Fruit fly (Drosophila melanogaster) whole organism, embryonic: ENCODE data around the gene Liprin-alpha.

Experiments
- Atf-2 ChIP-seq: fragments of 200-800 bp; sonication (Bioruptor generic); optimal IDR thresholded peaks from 2 replicates; lab custom pipeline; 2016; ENCODE audit warnings: missing biosample characterization, missing genetic modification characterization
- Bgb ChIP-seq: fragments of 200-800 bp; sonication (Bioruptor generic); IDR thresholded peaks from 2 replicates; pipeline ENCODE4 v1.3.6; 2022; ENCODE audit warnings: missing biosample characterization, missing genetic modification characterization; ENCODE audit not compliant: partially characterized antibody
- CG12155 ChIP-seq: fragments of 200-800 bp; sonication (Bioruptor generic); optimal IDR thresholded peaks from 3 replicates; lab custom pipeline; 2016; ENCODE audit warnings: missing biosample characterization, missing genetic modification characterization
- CG12391 ChIP-seq: fragments of 200-800 bp; sonication (Bioruptor generic); optimal IDR thresholded peaks from 3 replicates; lab custom pipeline; 2018; ENCODE audit warnings: missing biosample characterization, mild to moderate bottlenecking, missing genetic modification characterization, moderate library complexity
- CG12659 ChIP-seq: fragments of 200-800 bp; sonication (Bioruptor generic); optimal IDR thresholded peaks from 3 replicates; lab custom pipeline; 2017; ENCODE audit warnings: mild to moderate bottlenecking, missing biosample characterization, missing genetic modification reagents, missing genetic modification characterization
- CG13624 ChIP-seq: fragments of 200-800 bp; sonication (Bioruptor generic); optimal IDR thresholded peaks from 2 replicates; lab custom pipeline; 2016; ENCODE audit warnings: missing biosample characterization, missing genetic modification characterization
- CG14014 ChIP-seq: fragments of 200-800 bp; sonication (Bioruptor generic); IDR thresholded peaks from 2 replicates; pipeline ENCODE4 v1.3.6; 2022; ENCODE audit warnings: missing biosample characterization, missing genetic modification characterization
- CG14667 ChIP-seq: fragments of 200-800 bp; sonication (Bioruptor generic); IDR thresholded peaks from 2 replicates; pipeline ENCODE4 v1.3.6; 2022; ENCODE audit warnings: missing biosample characterization, missing genetic modification characterization
- CG18619 ChIP-seq: fragments of 200-800 bp; sonication (Bioruptor generic); optimal IDR thresholded peaks from 3 replicates; lab custom pipeline; 2017; ENCODE audit warnings: missing biosample characterization, mild to moderate bottlenecking, missing genetic modification characterization
- CG30403 ChIP-seq: fragments of 200-800 bp; sonication (Bioruptor generic); optimal IDR thresholded peaks from 3 replicates; lab custom pipeline; 2016; ENCODE audit warnings: missing biosample characterization, missing genetic modification characterization
- CG34224 ChIP-seq: fragments of 200-800 bp; sonication (Bioruptor generic); IDR thresholded peaks from 3 replicates; pipeline ENCODE4 v1.3.6; 2022; ENCODE audit warnings: missing biosample characterization, missing genetic modification characterization; ENCODE audit not compliant: partially characterized antibody
- CG34376 ChIP-seq: fragments of 200-800 bp; sonication (Bioruptor generic); optimal IDR thresholded peaks from 2 replicates; lab custom pipeline; 2018; ENCODE audit warnings: missing biosample characterization, mild to moderate bottlenecking, missing genetic modification characterization
- CG42726 ChIP-seq: fragments of 200-800 bp; sonication (Bioruptor generic); IDR thresholded peaks from 2 replicates; pipeline ENCODE4 v1.3.6; 2022; ENCODE audit warnings: missing biosample characterization, missing genetic modification characterization; ENCODE audit not compliant: partially characterized antibody
- CG5180 ChIP-seq: fragments of 200-800 bp; sonication (Bioruptor generic); optimal IDR thresholded peaks from 3 replicates; lab custom pipeline; 2017; ENCODE audit warnings: missing biosample characterization, missing genetic modification characterization, mild to moderate bottlenecking, moderate library complexity, missing genetic modification reagents
- CG5953 ChIP-seq: fragments of 200-800 bp; sonication (Bioruptor generic); IDR thresholded peaks from 2 replicates; pipeline ENCODE4 v1.3.6; 2022; ENCODE audit warnings: missing biosample characterization, missing genetic modification characterization
- CG8359 ChIP-seq: fragments of 200-800 bp; sonication (Bioruptor generic); optimal IDR thresholded peaks from 2 replicates; lab custom pipeline; 2017; ENCODE audit warnings: missing biosample characterization, mild to moderate bottlenecking, missing genetic modification characterization, borderline replicate concordance
- CG9932 ChIP-seq: fragments of 200-800 bp; sonication (Bioruptor generic); IDR thresholded peaks from 2 replicates; pipeline ENCODE4 v1.3.6; 2022; ENCODE audit warnings: missing biosample characterization, missing genetic modification characterization
- Dll ChIP-seq: fragments of 200-800 bp; sonication (Bioruptor generic); IDR thresholded peaks from 4 replicates; pipeline ENCODE4 v1.3.6; 2022; ENCODE audit warnings: missing biosample characterization, missing genetic modification characterization; ENCODE audit not compliant: partially characterized antibody
- Dref ChIP-seq: fragments of 200-800 bp; sonication (Bioruptor generic); IDR thresholded peaks from 2 replicates; pipeline ENCODE4 v1.3.6; 2022; ENCODE audit warnings: missing biosample characterization, missing genetic modification characterization
- Elba2 ChIP-seq: fragments of 200-800 bp; sonication (Bioruptor generic); optimal IDR thresholded peaks from 3 replicates; lab custom pipeline; 2016; ENCODE audit warnings: missing biosample characterization, missing genetic modification characterization
- Fer2 ChIP-seq: fragments of 200-800 bp; sonication (Bioruptor generic); optimal IDR thresholded peaks from 2 replicates; lab custom pipeline; 2018; ENCODE audit warnings: missing biosample characterization, mild to moderate bottlenecking, missing genetic modification characterization, moderate library complexity
- HLH4C ChIP-seq: fragments of 200-800 bp; sonication (Bioruptor generic); IDR thresholded peaks from 3 replicates; pipeline ENCODE4 v1.3.6; 2022; ENCODE audit warnings: missing biosample characterization, missing genetic modification characterization; ENCODE audit not compliant: partially characterized antibody
- Sox100B ChIP-seq: fragments of 200-800 bp; sonication (Bioruptor generic); optimal IDR thresholded peaks from 3 replicates; lab custom pipeline; 2018; ENCODE audit warnings: missing biosample characterization, mild to moderate bottlenecking, missing genetic modification characterization
- YL-1 ChIP-seq: fragments of 200-800 bp; sonication (Bioruptor generic); optimal IDR thresholded peaks from 3 replicates; lab custom pipeline; 2017; ENCODE audit warnings: missing biosample characterization, mild to moderate bottlenecking, missing genetic modification characterization
- amos ChIP-seq: fragments of 200-800 bp; sonication (Bioruptor generic); IDR thresholded peaks from 2 replicates; pipeline ENCODE4 v1.3.6; 2022; ENCODE audit warnings: missing biosample characterization, missing genetic modification characterization; ENCODE audit not compliant: partially characterized antibody
- br ChIP-seq: fragments of >200 bp; optimal IDR thresholded peaks from 2 replicates; lab custom pipeline; 2017
- chn ChIP-seq: fragments of 200-800 bp; sonication (Bioruptor generic); optimal IDR thresholded peaks from 2 replicates; lab custom pipeline; 2016; ENCODE audit warnings: missing biosample characterization, missing genetic modification characterization
- corto ChIP-seq: fragments of 200-800 bp; sonication (Bioruptor generic); optimal IDR thresholded peaks from 2 replicates; lab custom pipeline; 2016; ENCODE audit warnings: missing biosample characterization, mild to moderate bottlenecking, missing genetic modification characterization, moderate library complexity
- crol ChIP-seq: fragments of 200-800 bp; sonication (Bioruptor generic); IDR thresholded peaks from 2 replicates; pipeline ENCODE4 v1.3.6; 2022; ENCODE audit warnings: missing biosample characterization, missing genetic modification characterization
- dm ChIP-seq: fragments of 200-800 bp; sonication (Bioruptor generic); optimal IDR thresholded peaks from 3 replicates; lab custom pipeline; 2016; ENCODE audit warnings: missing biosample characterization, missing genetic modification characterization
- dmrt11E ChIP-seq: fragments of 200-800 bp; sonication (Bioruptor generic); optimal IDR thresholded peaks from 3 replicates; lab custom pipeline; 2018; ENCODE audit warnings: missing biosample characterization, mild to moderate bottlenecking, missing genetic modification characterization, moderate library complexity
- dysf ChIP-seq: fragments of 200-800 bp; sonication (Bioruptor generic); IDR thresholded peaks from 3 replicates; pipeline ENCODE4 v1.3.6; 2022; ENCODE audit warnings: missing biosample characterization, missing genetic modification characterization
- her ChIP-seq: fragments of 200-800 bp; sonication (Bioruptor generic); optimal IDR thresholded peaks from 2 replicates; lab custom pipeline; 2016; ENCODE audit warnings: missing biosample characterization, missing genetic modification characterization
- hkb ChIP-seq, 2 experiments: fragments of 200-800 bp in 1 of 2; fragments of >200 bp in 1 of 2; sonication (Bioruptor generic) in 1 of 2; IDR thresholded peaks in 1 of 2; optimal IDR thresholded peaks in 1 of 2; 2 replicates each; pipeline versions ENCODE4 v1.3.6 to Lab custom; 2017 to 2022; ENCODE audit warnings: missing biosample characterization in 1 of 2, missing genetic modification characterization in 1 of 2
- ind ChIP-seq: fragments of 200-800 bp; sonication (Bioruptor generic); optimal IDR thresholded peaks from 3 replicates; lab custom pipeline; 2016; ENCODE audit warnings: missing biosample characterization, missing genetic modification characterization
- klu ChIP-seq: fragments of 200-800 bp; sonication (Bioruptor generic); IDR thresholded peaks from 2 replicates; pipeline ENCODE4 v1.3.6; 2022; ENCODE audit warnings: missing biosample characterization, missing genetic modification characterization
- lbe ChIP-seq: fragments of 200-800 bp; sonication (Bioruptor generic); optimal IDR thresholded peaks from 2 replicates; lab custom pipeline; 2016; ENCODE audit warnings: missing biosample characterization, mild to moderate bottlenecking, missing genetic modification characterization
- nau ChIP-seq: fragments of 200-800 bp; sonication (Bioruptor generic); optimal IDR thresholded peaks from 3 replicates; lab custom pipeline; 2017; ENCODE audit warnings: missing biosample characterization, mild to moderate bottlenecking, missing genetic modification characterization, missing genetic modification reagents
- oc ChIP-seq: fragments of 200-800 bp; sonication (Bioruptor generic); optimal IDR thresholded peaks from 2 replicates; lab custom pipeline; 2018; ENCODE audit warnings: missing biosample characterization, mild to moderate bottlenecking, missing genetic modification characterization, moderate library complexity
- pho ChIP-seq: fragments of 200-800 bp; sonication (Bioruptor generic); optimal IDR thresholded peaks from 2 replicates; lab custom pipeline; 2016; ENCODE audit warnings: missing biosample characterization, missing genetic modification characterization
- pros ChIP-seq: fragments of 200-800 bp; sonication (Bioruptor generic); optimal IDR thresholded peaks from 3 replicates; lab custom pipeline; 2019; ENCODE audit warnings: missing biosample characterization, mild to moderate bottlenecking, missing genetic modification characterization, moderate library complexity
- scrt ChIP-seq: fragments of 200-800 bp; sonication (Bioruptor generic); optimal IDR thresholded peaks from 2 replicates; lab custom pipeline; 2018; ENCODE audit warnings: missing biosample characterization, mild to moderate bottlenecking, missing genetic modification characterization, moderate library complexity
- stwl ChIP-seq: fragments of 200-800 bp; sonication (Bioruptor generic); optimal IDR thresholded peaks from 3 replicates; lab custom pipeline; 2018; ENCODE audit warnings: missing biosample characterization, mild to moderate bottlenecking, missing genetic modification characterization, moderate library complexity
- tll ChIP-seq, 2 experiments: fragments of 200-800 bp in 1 of 2; fragments of >200 bp in 1 of 2; sonication (Bioruptor generic) in 1 of 2; optimal IDR thresholded peaks; 2 replicates each; lab custom pipeline; 2017 to 2019; ENCODE audit warnings: missing biosample characterization in 2 of 2, missing genetic modification characterization in 2 of 2, mild to moderate bottlenecking in 1 of 2, moderate library complexity in 1 of 2
- tx ChIP-seq: fragments of 200-800 bp; sonication (Bioruptor generic); optimal IDR thresholded peaks from 2 replicates; lab custom pipeline; 2016; ENCODE audit warnings: missing biosample characterization, missing genetic modification characterization
- z ChIP-seq: fragments of 200-800 bp; sonication (Bioruptor generic); IDR thresholded peaks from 3 replicates; pipeline ENCODE4 v1.3.6; 2022; ENCODE audit warnings: missing biosample characterization, missing genetic modification characterization
- zf30C ChIP-seq: fragments of 200-800 bp; sonication (Bioruptor generic); optimal IDR thresholded peaks from 3 replicates; lab custom pipeline; 2018; ENCODE audit warnings: missing biosample characterization, mild to moderate bottlenecking, missing genetic modification characterization

Liprin-alpha gene

dm6 chr2L:6722822-6723749 is 617 bp upstream of the Liprin-alpha start, which contains the start of gene homer (continued):
- TF ChIP-seq CG5180 (no peak), klu (GFP tag; lab: Robert Waterston, UW) (no peak), amos (GFP tag; lab: Robert Waterston, UW) (peak; percentile 95), chn (GFP tag; lab: Kevin White, UChicago) (no peak), nau (GFP tag; lab: Kevin White, UChicago) (no peak), hkb (optimal IDR thresholded peaks at IDR 0.05; lab: Kevin White, UChicago) (no peak), hkb (GFP tag; IDR thresholded peaks at IDR 0.05; lab: Robert Waterston, UW) (peak; percentile 10; the same call in 1 of the 2 replicates), Fer2 (tag; lab: Kevin White, UChicago) (no peak), oc (no peak), crol (0 out of 2 replicates have a peak, but pooled peaks have one; percentile 35), ind (GFP tag; lab: Kevin White, UChicago) (peak; percentile 16), CG5953 (GFP tag; lab: Robert Waterston, UW) (no peak), CG18619 (GFP tag; lab: Kevin White, UChicago) (no peak), CG12659 (GFP tag; lab: Kevin White, UChicago) (peak; percentile 78), Dll (peak; percentile 92; the same call in 3 of the 4 replicates), Atf-2 (no peak), CG34224 (GFP tag; lab: Robert Waterston, UW) (peak; percentile 90; the same call in 2 of the 3 replicates), dm (GFP tag; lab: Kevin White, UChicago) (peak; percentile 27), dysf (GFP tag; lab: Robert Waterston, UW) (no peak), tll (GFP tag; optimal IDR thresholded peaks at IDR 0.05; lab: Kevin White, UChicago) (peak in 1 of 2 experiments; percentile 70), br (lab: Kevin White, UChicago) (no peak), dmrt11E (peak; percentile 4), Bgb (GFP tag; lab: Robert Waterston, UW) (peak; percentile 96), CG14014 (GFP tag; lab: Robert Waterston, UW) (no peak), tx (GFP tag; lab: Kevin White, UChicago) (no peak), zf30C (GFP tag; lab: Kevin White, UChicago) (no peak), lbe (GFP tag; lab: Kevin White, UChicago) (peak; percentile 43), corto (GFP tag; lab: Kevin White, UChicago) (no peak), CG9932 (GFP tag; lab: Robert Waterston, UW) (peak; percentile 63), pros (GFP tag; lab: Kevin White, UChicago) (peak; percentile 7), CG34376 (GFP tag; lab: Kevin White, UChicago) (peak; percentile 20), CG14667 (GFP tag; lab: Robert Waterston, UW) (no peak), CG42726 (GFP tag; lab: Robert Waterston, UW) (peak; percentile 85), Dref (peak; percentile 98), CG12391 (tag; lab: Kevin White, UChicago) (peak; percentile 18), YL-1 (GFP tag; lab: Kevin White, UChicago) (peak; percentile 65), CG12155 (GFP tag; lab: Kevin White, UChicago) (no peak), Elba2 (GFP tag; lab: Kevin White, UChicago) (no peak), pho (GFP tag; lab: Kevin White, UChicago) (no peak), scrt (GFP tag; lab: Kevin White, UChicago) (no peak), z (no peak), CG30403 (peak; percentile 23), Sox100B (no peak), stwl (peak; percentile 67), CG13624 (GFP tag; lab: Kevin White, UChicago) (no peak), CG8359 (GFP tag; lab: Kevin White, UChicago) (no peak), her (GFP tag; lab: Kevin White, UChicago) (peak; percentile 1), HLH4C (GFP tag; lab: Robert Waterston, UW) (peak; percentile 97)
